Worm (Caenorhabditis elegans): Measurements from ENCODE around the gene spp-16.

spp-16 gene

ce11 chrV:10925658-10926057 is 24.6 kb upstream of the spp-16 start (continued):
- TF ChIP-seq ceh-8 (GFP tag; optimal IDR thresholded peaks at IDR 0.05) (no peak), lin-14 (GFP tag; optimal IDR thresholded peaks at IDR 0.05) (peak; percentile 6)

DNA sequence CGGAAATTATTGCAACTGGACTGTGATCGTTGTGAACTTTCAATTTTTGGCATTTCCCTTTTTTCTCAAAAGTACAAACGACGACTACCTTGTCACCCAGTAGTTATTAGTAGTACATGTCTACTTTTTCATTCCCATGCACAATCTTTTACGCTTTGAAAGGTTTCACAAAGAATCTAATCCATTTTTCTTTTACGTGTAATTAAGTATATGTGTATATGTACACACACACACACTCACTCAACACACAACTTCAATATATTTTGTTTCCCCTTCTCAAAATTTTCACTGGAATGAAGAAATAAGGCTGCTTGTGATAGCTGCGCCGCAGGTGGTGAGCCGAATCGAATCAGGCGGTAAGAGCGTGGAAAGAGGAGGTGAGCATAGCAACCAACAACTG is 23.6 kb upstream of the spp-16 start, which contains the start of gene F58B4.6:
TSS of gene F58B4.6 (plus strand) at position 301 of the 400 bp plus-strand sequence.
- TF ChIP-seq fkh-8 (tag; optimal IDR thresholded peaks at IDR 0.05) (peak; percentile 71), pax-3 (tag; optimal IDR thresholded peaks at IDR 0.05) (peak; percentile 17), unc-30 (tag; optimal IDR thresholded peaks at IDR 0.05) (no peak), nhr-71 (tag; optimal IDR thresholded peaks at IDR 0.05) (peak; percentile 12), nhr-47 (tag; optimal IDR thresholded peaks at IDR 0.05) (peak; percentile 20), ceh-90 (tag; optimal IDR thresholded peaks at IDR 0.05) (no peak), pqm-1 (tag; optimal IDR thresholded peaks at IDR 0.05) (no peak), pag-3 (tag; optimal IDR thresholded peaks at IDR 0.05; ENCODE audit: borderline replicate concordance, insufficient read depth) (no peak)

ce11 chrV:10923229-10923628 is 22.1 kb upstream of the spp-16 start, which contains the start of gene F58B4.7:
F58B4.7 (minus strand) TSS chrV:10923329.
- no peak for TF ChIP-seq unc-98 (GFP tag; IDR thresholded peaks at IDR 0.05)

ce11 chrV:10921747-10922146 is 20.6 kb upstream of the spp-16 start, which contains the start of gene nas-31:
nas-31 (minus strand) TSS chrV:10921847.
- TF ChIP-seq skn-1 (tag; optimal IDR thresholded peaks at IDR 0.05): no peak
- no peak for TF ChIP-seq ztf-4 (tag; optimal IDR thresholded peaks at IDR 0.05)
- no peak for TF ChIP-seq aly-2 (tag; optimal IDR thresholded peaks at IDR 0.05)
- no peak for TF ChIP-seq unc-30 (tag; optimal IDR thresholded peaks at IDR 0.05)
- no peak for TF ChIP-seq fkh-4 (tag; optimal IDR thresholded peaks at IDR 0.05; ENCODE audit: borderline replicate concordance)
- no peak for TF ChIP-seq lin-15B (tag; optimal IDR thresholded peaks at IDR 0.05)
- TF ChIP-seq fkh-10 (GFP tag; optimal IDR thresholded peaks at IDR 0.05): no peak

DNA sequence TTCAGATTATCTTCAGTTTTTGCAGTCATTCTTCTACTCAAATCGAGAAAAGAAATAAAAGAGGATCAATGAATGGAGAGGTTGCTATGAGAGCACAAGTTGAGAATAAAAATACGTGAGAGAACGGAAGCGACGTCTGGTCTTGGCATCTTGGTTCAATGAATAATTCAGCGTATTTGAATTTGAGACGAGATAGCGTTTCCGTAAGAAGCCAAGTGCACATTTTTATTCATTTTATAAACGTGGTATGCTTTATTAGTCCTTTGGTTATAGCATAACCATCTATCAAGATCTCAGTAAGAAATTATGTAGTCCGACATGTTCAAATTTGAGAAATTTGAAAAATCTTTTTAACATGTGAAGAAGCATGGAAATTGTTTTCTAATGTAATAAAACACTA is 17.3 kb upstream of the spp-16 start, which contains the start of gene F58B4.2:
TSS of gene F58B4.2 (minus strand) at position 101 of the 400 bp plus-strand sequence.
- TF ChIP-seq vab-15 (tag; optimal IDR thresholded peaks at IDR 0.05) (no peak), unc-30 (tag; optimal IDR thresholded peaks at IDR 0.05) (no peak), irx-1 (tag; optimal IDR thresholded peaks at IDR 0.05) (no peak), lin-35 (GFP tag; optimal IDR thresholded peaks at IDR 0.05) (no peak), skn-1 (tag; optimal IDR thresholded peaks at IDR 0.05) (no peak), nhr-84 (tag; optimal IDR thresholded peaks at IDR 0.05) (no peak)

ce11 chrV:10915922-10916321 is 14.8 kb upstream of the spp-16 start:
- TF ChIP-seq nhr-71 (tag; optimal IDR thresholded peaks at IDR 0.05) (peak; percentile 53), lsy-2 (tag; optimal IDR thresholded peaks at IDR 0.05) (peak in 1 of 2 experiments; percentile 36), nhr-20 (tag; optimal IDR thresholded peaks at IDR 0.05) (peak; percentile 19), unc-30 (tag; optimal IDR thresholded peaks at IDR 0.05) (no peak), grh-1 (GFP tag; IDR thresholded peaks at IDR 0.05) (no peak), nhr-19 (GFP tag; conservative IDR thresholded peaks at IDR 0.05) (no peak), sup-37 (GFP tag; optimal IDR thresholded peaks at IDR 0.05) (no peak), rnt-1 (tag; optimal IDR thresholded peaks at IDR 0.05) (peak; percentile 44), lin-14 (GFP tag; optimal IDR thresholded peaks at IDR 0.05) (peak; percentile 54), nhr-11 (tag; optimal IDR thresholded peaks at IDR 0.05) (no peak), snu-23 (GFP tag; optimal IDR thresholded peaks at IDR 0.05) (no peak), unc-86 (tag; optimal IDR thresholded peaks at IDR 0.05) (no peak)

ce11 chrV:10909959-10910358 is 8.9 kb upstream of the spp-16 start:
- TF ChIP-seq pag-3 (tag; optimal IDR thresholded peaks at IDR 0.05; ENCODE audit: borderline replicate concordance, insufficient read depth) (peak; percentile 5), rnt-1 (tag; optimal IDR thresholded peaks at IDR 0.05) (peak; percentile 49), ets-5 (GFP tag; IDR thresholded peaks at IDR 0.05) (no peak), nhr-71 (tag; optimal IDR thresholded peaks at IDR 0.05) (peak; percentile 51), lin-39 (tag; optimal IDR thresholded peaks at IDR 0.05) (peak; percentile 65), grh-1 (GFP tag; IDR thresholded peaks at IDR 0.05) (no peak), unc-86 (tag; optimal IDR thresholded peaks at IDR 0.05) (no peak), aha-1 (tag; optimal IDR thresholded peaks at IDR 0.05) (no peak), lin-14 (GFP tag; optimal IDR thresholded peaks at IDR 0.05) (peak; percentile 44), lsy-2 (tag; optimal IDR thresholded peaks at IDR 0.05) (peak in 1 of 2 experiments; percentile 26), irx-1 (tag; optimal IDR thresholded peaks at IDR 0.05) (no peak)

Measured in whole organism, L1 larva.